Worm (Caenorhabditis elegans) whole organism, L2 larva: ENCODE measurements around the gene clc-12.

Experiments
- C34F6.9 ChIP-seq: fragments of 150-350 bp; optimal IDR thresholded peaks from 2 replicates; lab custom pipeline; 2014; ENCODE audit warnings: missing biosample characterization, missing genetic modification characterization
- F13H6.1 ChIP-seq: sonication (generic microtip); optimal IDR thresholded peaks from 2 replicates; lab custom pipeline; 2016; ENCODE audit warnings: missing genetic modification characterization, missing compliant biosample characterization
- R02D3.7 ChIP-seq: fragments of 150-350 bp; optimal IDR thresholded peaks from 2 replicates; lab custom pipeline; 2014; ENCODE audit warnings: missing biosample characterization, missing genetic modification characterization
- Y55F3AM.14 ChIP-seq: fragments of 200-800 bp; sonication (Bioruptor generic); optimal IDR thresholded peaks from 2 replicates; lab custom pipeline; 2018; ENCODE audit warnings: mild to moderate bottlenecking, missing genetic modification characterization, missing compliant biosample characterization
- ZK546.5 ChIP-seq: sonication (generic microtip); optimal IDR thresholded peaks from 2 replicates; lab custom pipeline; 2017; ENCODE audit warnings: missing biosample characterization, missing genetic modification characterization
- alr-1 ChIP-seq: fragments of 150-350 bp; optimal IDR thresholded peaks from 2 replicates; lab custom pipeline; 2014; ENCODE audit warnings: missing biosample characterization, missing genetic modification characterization
- blmp-1 ChIP-seq: sonication (generic microtip); optimal IDR thresholded peaks from 2 replicates; lab custom pipeline; 2017; ENCODE audit warnings: missing genetic modification characterization, mild to moderate bottlenecking, missing compliant biosample characterization, antibody characterized with exemption, moderate library complexity; ENCODE audit not compliant: insufficient read depth
- ceh-16 ChIP-seq: fragments of 150-350 bp; optimal IDR thresholded peaks from 2 replicates; lab custom pipeline; 2014; ENCODE audit warnings: missing biosample characterization, missing genetic modification characterization
- ceh-82 ChIP-seq: fragments of 150-350 bp; optimal IDR thresholded peaks from 2 replicates; lab custom pipeline; 2014; ENCODE audit warnings: missing biosample characterization, missing genetic modification characterization
- crh-2 ChIP-seq: sonication (generic microtip); optimal IDR thresholded peaks from 2 replicates; lab custom pipeline; 2017; ENCODE audit warnings: missing biosample characterization, missing genetic modification characterization
- dmd-4 ChIP-seq: sonication (generic microtip); optimal IDR thresholded peaks from 2 replicates; lab custom pipeline; 2017; ENCODE audit warnings: missing biosample characterization, missing genetic modification characterization
- egl-27 ChIP-seq: sonication (generic microtip); optimal IDR thresholded peaks from 3 replicates; lab custom pipeline; 2017; ENCODE audit warnings: missing biosample characterization, missing genetic modification reagents, missing genetic modification characterization
- elt-1 ChIP-seq: fragments of 150-350 bp; optimal IDR thresholded peaks from 2 replicates; lab custom pipeline; 2014; ENCODE audit warnings: missing biosample characterization, missing genetic modification characterization
- fos-1 ChIP-seq: fragments of 150-350 bp; optimal IDR thresholded peaks from 2 replicates; lab custom pipeline; 2014; ENCODE audit warnings: missing biosample characterization, missing genetic modification characterization
- lin-11 ChIP-seq: fragments of 150-350 bp; sonication (generic microtip); optimal IDR thresholded peaks from 2 replicates; lab custom pipeline; 2014; ENCODE audit warnings: missing biosample characterization, missing genetic modification characterization, inconsistent platforms, mixed read lengths
- lin-13 ChIP-seq: fragments of 150-350 bp; optimal IDR thresholded peaks from 2 replicates; lab custom pipeline; 2014; ENCODE audit warnings: missing biosample characterization, missing genetic modification reagents, missing genetic modification characterization
- lin-39 ChIP-seq: fragments of 150-350 bp; optimal IDR thresholded peaks from 2 replicates; lab custom pipeline; 2014; ENCODE audit warnings: missing biosample characterization, missing genetic modification reagents, missing genetic modification characterization
- lsy-2 ChIP-seq, 2 experiments: fragments of 150-350 bp in 1 of 2; sonication (generic microtip) in 1 of 2; optimal IDR thresholded peaks; 2 replicates each; lab custom pipeline; 2014 to 2017; ENCODE audit warnings: missing biosample characterization in 2 of 2, missing genetic modification characterization in 2 of 2
- mab-5 ChIP-seq: fragments of 150-350 bp; optimal IDR thresholded peaks from 2 replicates; lab custom pipeline; 2014; ENCODE audit warnings: missing biosample characterization, missing genetic modification characterization
- mbf-1 ChIP-seq: sonication (generic microtip); optimal IDR thresholded peaks from 2 replicates; lab custom pipeline; 2017; ENCODE audit warnings: missing biosample characterization, missing genetic modification characterization
- mdl-1 ChIP-seq, 2 experiments: fragments of 150-350 bp in 1 of 2; sonication (generic microtip) in 1 of 2; optimal IDR thresholded peaks; 2 replicates each; lab custom pipeline; 2017; ENCODE audit warnings: missing biosample characterization in 2 of 2, missing genetic modification characterization in 2 of 2
- nhr-10 ChIP-seq: sonication (generic microtip); optimal IDR thresholded peaks from 2 replicates; lab custom pipeline; 2017; ENCODE audit warnings: missing biosample characterization, missing genetic modification characterization
- nhr-11 ChIP-seq: fragments of 150-350 bp; optimal IDR thresholded peaks from 2 replicates; lab custom pipeline; 2014; ENCODE audit warnings: missing biosample characterization, missing genetic modification characterization
- nhr-12 ChIP-seq: fragments of 150-350 bp; optimal IDR thresholded peaks from 2 replicates; lab custom pipeline; 2014; ENCODE audit warnings: missing biosample characterization, missing genetic modification characterization
- nhr-23 ChIP-seq: fragments of 150-350 bp; optimal IDR thresholded peaks from 2 replicates; lab custom pipeline; 2014; ENCODE audit warnings: missing biosample characterization, missing genetic modification reagents, missing genetic modification characterization
- nhr-237 ChIP-seq: fragments of 150-350 bp; optimal IDR thresholded peaks from 2 replicates; lab custom pipeline; 2014; ENCODE audit warnings: missing biosample characterization, missing genetic modification characterization
- nhr-25 ChIP-seq: fragments of 150-350 bp; sonication (generic microtip); optimal IDR thresholded peaks from 3 replicates; lab custom pipeline; 2014; ENCODE audit warnings: missing biosample characterization, missing genetic modification characterization
- nhr-77 ChIP-seq: fragments of 150-350 bp; optimal IDR thresholded peaks from 2 replicates; lab custom pipeline; 2014; ENCODE audit warnings: missing biosample characterization, missing genetic modification characterization
- peb-1 ChIP-seq: fragments of 150-350 bp; optimal IDR thresholded peaks from 2 replicates; lab custom pipeline; 2014; ENCODE audit warnings: missing biosample characterization, missing genetic modification characterization
- sem-4 ChIP-seq: fragments of 150-350 bp; optimal IDR thresholded peaks from 2 replicates; lab custom pipeline; 2014; ENCODE audit warnings: missing biosample characterization, missing genetic modification reagents, missing genetic modification characterization
- sma-9 ChIP-seq, 2 experiments: fragments of 150-350 bp in 1 of 2; sonication (generic microtip) in 1 of 2; optimal IDR thresholded peaks; 2 replicates each; lab custom pipeline; 2014 to 2016; ENCODE audit warnings: missing genetic modification characterization in 2 of 2, mild to moderate bottlenecking in 1 of 2, missing biosample characterization in 1 of 2, missing compliant biosample characterization in 1 of 2, missing genetic modification reagents in 1 of 2, moderate library complexity in 1 of 2
- unc-39 ChIP-seq: fragments of 150-350 bp; optimal IDR thresholded peaks from 2 replicates; lab custom pipeline; 2014; ENCODE audit warnings: missing biosample characterization, missing genetic modification characterization
- unc-55 ChIP-seq: fragments of 150-350 bp; sonication (generic microtip); optimal IDR thresholded peaks from 3 replicates; lab custom pipeline; 2014; ENCODE audit warnings: missing biosample characterization, missing genetic modification reagents, missing genetic modification characterization
- unc-62 ChIP-seq: fragments of 150-350 bp; optimal IDR thresholded peaks from 2 replicates; lab custom pipeline; 2014; ENCODE audit warnings: missing biosample characterization, missing genetic modification reagents, missing genetic modification characterization
- ztf-1 ChIP-seq: fragments of 200-800 bp; sonication (Bioruptor generic); conservative IDR thresholded peaks from 2 replicates; pipeline ENCODE4 v1.3.6; 2022; ENCODE audit warnings: missing genetic modification characterization, missing compliant biosample characterization
- ztf-11 ChIP-seq: sonication (generic microtip); optimal IDR thresholded peaks from 2 replicates; lab custom pipeline; 2017; ENCODE audit warnings: missing biosample characterization, missing genetic modification characterization

Gene clc-12

DNA sequence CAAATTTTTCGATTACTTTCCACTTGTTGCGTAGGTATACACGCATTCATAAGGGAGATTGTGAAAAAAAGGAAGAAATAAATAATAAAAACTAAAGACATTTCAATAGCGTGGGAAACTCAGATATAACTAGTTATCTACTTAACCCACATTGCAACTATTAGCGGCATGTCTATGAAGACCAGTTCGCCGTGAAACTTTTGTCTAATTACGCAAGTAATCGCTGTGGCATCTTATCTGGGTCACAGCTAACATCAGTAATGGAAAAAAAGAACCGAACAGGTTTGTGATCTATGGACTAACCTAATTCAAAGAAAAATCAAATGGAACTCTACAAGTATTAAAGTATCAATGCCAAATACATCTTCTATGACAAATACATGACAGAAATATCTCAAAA lies 4.0 kb upstream of the clc-12 start, which contains the start of gene clec-241:
Gene clec-241, minus strand, starts transcription at position 101 of the 400 bp plus-strand sequence.
- TF ChIP-seq ZK546.5 (tag; lab: Kevin White, UChicago) (no peak), nhr-11 (tag; lab: Kevin White, UChicago) (no peak), mab-5 (tag; lab: Kevin White, UChicago) (no peak), peb-1 (no peak), sma-9 (GFP tag; optimal IDR thresholded peaks at IDR 0.05; lab: Kevin White, UChicago) (no peak), sma-9 (tag; optimal IDR thresholded peaks at IDR 0.05; lab: Kevin White, UChicago) (no peak), blmp-1 (tag; lab: Kevin White, UChicago) (no peak), nhr-10 (no peak), sem-4 (tag; lab: Kevin White, UChicago) (no peak), ceh-82 (tag; lab: Kevin White, UChicago) (no peak), dmd-4 (tag; lab: Kevin White, UChicago) (no peak), nhr-237 (tag; lab: Kevin White, UChicago) (no peak), F13H6.1 (tag; lab: Kevin White, UChicago) (no peak), alr-1 (tag; lab: Kevin White, UChicago) (no peak), lsy-2 (tag; optimal IDR thresholded peaks at IDR 0.05; lab: Kevin White, UChicago) (no peak), nhr-25 (no peak)
- TF ChIP-seq, all 48 proteins: peak for 0

DNA sequence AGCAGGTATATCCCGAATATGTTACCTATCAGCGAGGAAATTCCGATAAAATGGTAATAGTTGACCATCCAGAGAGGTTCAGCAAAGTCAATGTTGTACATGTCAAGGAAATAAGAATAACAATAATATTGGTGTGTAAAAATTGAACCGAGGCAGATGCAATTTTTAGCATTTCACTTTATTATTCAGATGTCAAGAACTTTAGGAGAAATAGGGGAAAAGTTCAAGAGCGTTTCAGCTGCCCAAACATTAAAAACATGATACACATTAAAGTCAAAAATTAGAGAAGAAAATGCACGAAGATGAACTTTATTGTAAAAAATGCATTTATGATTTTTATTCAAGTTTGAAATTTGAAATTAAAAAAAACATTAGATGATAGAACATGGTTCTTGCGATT lies 886 bp downstream of the clc-12 start, which contains the start of gene sri-69:
Gene sri-69, minus strand, starts transcription at position 101 of the 400 bp plus-strand sequence.
- TF ChIP-seq unc-55 (no peak), nhr-25 (no peak), nhr-11 (tag; lab: Kevin White, UChicago) (no peak)
- TF ChIP-seq, all 48 proteins: peak for 0

DNA sequence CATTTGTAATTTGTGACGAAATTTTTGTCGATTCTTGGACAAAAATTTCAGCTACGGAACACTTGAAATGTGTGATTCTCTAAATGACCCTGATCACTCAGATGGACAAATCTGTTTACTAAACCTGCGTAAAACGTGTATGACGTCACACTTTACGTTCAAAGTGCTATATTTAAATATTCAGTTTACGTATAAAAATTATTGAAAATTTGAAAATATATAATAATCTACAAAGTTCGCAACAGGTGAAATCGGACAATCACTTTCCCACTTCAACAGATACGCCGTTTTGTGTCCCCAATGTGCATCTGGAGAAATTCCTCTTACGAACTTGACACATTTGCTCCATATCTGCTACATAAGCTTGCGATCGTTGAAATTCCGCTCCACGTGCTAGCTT lies 4.0 kb downstream of the clc-12 start, which contains the start of gene srh-131:
Gene srh-131, plus strand, starts transcription at position 301 of the 400 bp plus-strand sequence.
- TF ChIP-seq egl-27 (no peak), C34F6.9 (tag; lab: Kevin White, UChicago) (no peak), elt-1 (tag; lab: Kevin White, UChicago) (no peak), nhr-77 (no peak), crh-2 (tag; lab: Kevin White, UChicago) (no peak), ceh-16 (tag; lab: Kevin White, UChicago) (no peak), nhr-23 (tag; lab: Kevin White, UChicago) (no peak), ztf-1 (no peak), lin-39 (tag; lab: Kevin White, UChicago) (no peak), unc-39 (tag; lab: Kevin White, UChicago) (no peak), mdl-1 (tag; optimal IDR thresholded peaks at IDR 0.05; lab: Kevin White, UChicago) (no peak), ztf-11 (tag; lab: Kevin White, UChicago) (no peak), sem-4 (tag; lab: Kevin White, UChicago) (no peak), Y55F3AM.14 (GFP tag; lab: Kevin White, UChicago) (no peak), nhr-10 (no peak), lin-13 (no peak), alr-1 (tag; lab: Kevin White, UChicago) (no peak), R02D3.7 (tag; lab: Kevin White, UChicago) (no peak), nhr-237 (tag; lab: Kevin White, UChicago) (no peak)

DNA sequence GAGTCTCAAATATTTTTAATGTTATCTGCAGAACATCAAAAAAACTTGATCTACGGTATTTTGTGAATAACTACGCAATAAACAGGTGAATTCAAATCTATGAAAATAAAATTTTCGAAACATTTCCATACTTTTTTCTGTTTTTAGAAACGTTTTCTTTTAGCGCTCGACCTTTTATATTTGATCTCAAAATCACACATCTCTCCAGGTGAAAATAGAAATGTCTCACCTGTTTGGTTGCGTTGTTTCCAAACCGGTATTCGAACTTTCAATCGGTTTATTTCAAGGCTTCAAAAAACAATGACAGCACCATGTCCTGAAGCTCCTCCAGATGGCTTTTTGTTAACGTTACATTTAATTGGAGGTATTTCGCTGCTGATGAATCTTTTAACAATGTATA lies 8.0 kb downstream of the clc-12 start, which contains the start of gene sri-9:
Gene sri-9, plus strand, starts transcription at position 301 of the 400 bp plus-strand sequence.
- TF ChIP-seq R02D3.7 (tag; lab: Kevin White, UChicago) (no peak), unc-62 (GFP tag; lab: Kevin White, UChicago) (no peak), fos-1 (tag; lab: Kevin White, UChicago) (no peak), elt-1 (tag; lab: Kevin White, UChicago) (no peak), ztf-11 (tag; lab: Kevin White, UChicago) (no peak), mbf-1 (tag; lab: Kevin White, UChicago) (no peak), nhr-12 (no peak)

DNA sequence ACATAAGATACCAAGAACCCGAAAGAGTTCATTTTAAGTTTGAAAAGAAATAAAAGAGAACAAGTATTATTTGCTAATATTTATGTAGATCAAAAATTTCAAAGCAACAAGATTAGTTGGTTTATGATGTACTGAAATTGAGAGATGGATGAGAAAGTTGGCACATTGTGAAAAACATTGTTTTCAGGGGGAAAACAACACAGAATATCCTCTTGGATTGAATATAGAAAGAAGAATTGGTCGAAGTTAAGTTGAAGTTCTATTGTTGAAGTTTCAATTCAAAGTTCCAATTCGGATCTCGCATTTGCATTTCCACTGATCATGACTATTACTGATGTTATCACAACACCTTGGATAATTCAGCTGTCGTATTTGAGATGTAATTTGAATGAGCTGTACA lies 8.6 kb downstream of the clc-12 start:
- TF ChIP-seq C34F6.9 (tag; lab: Kevin White, UChicago) (no peak), lin-39 (tag; lab: Kevin White, UChicago) (no peak), ztf-1 (no peak), ZK546.5 (tag; lab: Kevin White, UChicago) (no peak), nhr-11 (tag; lab: Kevin White, UChicago) (no peak), lin-11 (tag; lab: Kevin White, UChicago) (no peak), nhr-23 (tag; lab: Kevin White, UChicago) (no peak), F13H6.1 (tag; lab: Kevin White, UChicago) (no peak), mab-5 (tag; lab: Kevin White, UChicago) (no peak)
- TF ChIP-seq, all 48 proteins: peak for 0
